Worm (Caenorhabditis elegans): Measurements from ENCODE around the gene bud-13.

DNA sequence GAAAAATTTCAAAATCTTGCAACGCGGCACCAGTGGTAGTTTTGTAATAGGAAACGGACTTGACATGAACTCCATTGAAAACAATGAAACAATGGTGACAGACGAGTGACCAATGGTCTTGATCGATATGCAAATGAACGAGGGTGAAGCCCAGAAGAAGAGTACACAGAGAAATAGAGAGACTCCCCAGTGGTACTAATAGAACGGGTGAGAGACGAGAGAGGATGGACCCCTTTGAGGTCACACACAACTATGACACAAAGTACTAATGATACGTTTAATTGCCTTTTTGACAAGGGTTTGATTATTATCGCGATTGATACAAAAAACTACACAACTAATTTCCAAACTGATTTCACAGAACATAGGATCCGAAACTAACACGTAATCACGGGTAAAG lies 42.5 kb upstream of the bud-13 start, which contains the start of gene F59B2.8:
- TF ChIP-seq aly-2 (tag; optimal IDR thresholded peaks at IDR 0.05): no peak
- no peak for TF ChIP-seq nhr-6 (tag; optimal IDR thresholded peaks at IDR 0.05)
- TF ChIP-seq elt-3 (tag; optimal IDR thresholded peaks at IDR 0.05): no peak
- TF ChIP-seq ama-1 (optimal IDR thresholded peaks at IDR 0.05): no peak
- no peak for TF ChIP-seq elt-1 (tag; optimal IDR thresholded peaks at IDR 0.05)

Data from whole organism, L2 larva.